Worm (Caenorhabditis elegans): ENCODE data around the gene srv-21.

ce11 chrIV:5917026-5917425 lies 39.9 kb upstream of the srv-21 start, which contains the start of gene dhhc-13:
- TF ChIP-seq ztf-26 (tag; optimal IDR thresholded peaks at IDR 0.05) (no peak), snpc-4 (GFP tag; optimal IDR thresholded peaks at IDR 0.05) (no peak), snpc-4 (tag; optimal IDR thresholded peaks at IDR 0.05) (no peak), let-526 (GFP tag; IDR thresholded peaks at IDR 0.05) (no peak), chd-7 (tag; optimal IDR thresholded peaks at IDR 0.05) (no peak), ama-1 (optimal IDR thresholded peaks at IDR 0.05) (no peak), ama-1 (GFP tag; optimal IDR thresholded peaks at IDR 0.05) (no peak), unc-62 (GFP tag; optimal IDR thresholded peaks at IDR 0.05) (no peak), pbrm-1 (GFP tag; IDR thresholded peaks at IDR 0.05) (no peak), gei-17 (GFP tag; optimal IDR thresholded peaks at IDR 0.05) (no peak), ekl-4 (GFP tag; IDR thresholded peaks at IDR 0.05) (no peak), F52B5.7 (tag; optimal IDR thresholded peaks at IDR 0.05) (no peak), ZK185.1 (tag; optimal IDR thresholded peaks at IDR 0.05; ENCODE audit: poor library complexity, severe bottlenecking) (no peak)

All from whole organism, young adult.